Worm (Caenorhabditis elegans): ENCODE measurements around the gene C16A11.3.

Gene C16A11.3

DNA sequence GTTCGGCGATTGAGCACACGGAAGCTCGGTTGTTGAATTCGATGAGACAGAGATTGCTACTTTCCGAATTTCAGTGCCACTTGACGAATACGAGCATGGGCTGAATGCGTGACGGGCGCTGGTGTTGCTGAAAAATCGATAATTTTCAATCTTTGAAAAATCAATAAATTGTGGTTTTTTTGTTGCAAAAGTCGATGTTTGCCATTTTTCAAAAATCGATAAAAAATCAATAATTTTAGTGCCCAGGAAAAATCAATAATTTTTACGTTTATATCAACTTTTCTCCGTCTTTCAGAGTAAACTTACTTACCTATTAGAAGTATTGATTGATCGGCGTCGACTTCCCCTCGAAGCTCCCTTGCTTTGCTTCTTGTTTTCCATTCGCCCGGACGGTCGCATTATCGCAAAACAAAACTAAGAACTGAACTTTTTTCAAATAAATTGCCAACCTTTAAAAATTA lies 27.2 kb downstream of the C16A11.3 start, which contains the start of gene C16A11.7:
C16A11.7 (minus strand) TSS at position 411 of the 461 bp plus-strand sequence.
- no peak for TF ChIP-seq unc-62 (GFP tag; optimal IDR thresholded peaks at IDR 0.05)
- no peak for TF ChIP-seq ztf-11 (tag; optimal IDR thresholded peaks at IDR 0.05)
- no peak for TF ChIP-seq nhr-28 (tag; optimal IDR thresholded peaks at IDR 0.05)

DNA sequence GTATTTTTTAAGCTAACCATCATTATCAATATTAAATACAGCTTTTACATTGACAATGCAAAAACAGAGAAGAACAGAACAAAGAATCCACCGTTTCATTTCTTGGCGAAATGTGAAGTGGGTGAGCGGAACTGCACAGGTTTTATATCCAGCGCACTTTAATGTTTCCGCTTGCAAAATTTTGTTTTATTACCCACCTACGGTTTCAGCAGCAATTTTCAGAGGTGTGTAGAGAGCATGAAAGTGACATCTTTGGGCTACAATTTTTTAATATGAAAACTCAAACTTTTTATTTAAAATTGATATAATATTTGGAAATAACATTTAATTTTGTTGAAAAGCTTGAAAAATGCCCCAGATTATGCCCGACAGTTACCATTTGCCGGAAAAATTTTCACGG lies 29.3 kb downstream of the C16A11.3 start, which contains the start of gene clec-135:
clec-135 (minus strand) TSS at position 101 of the 400 bp plus-strand sequence.
- TF ChIP-seq ceh-39 (tag; optimal IDR thresholded peaks at IDR 0.05) (no peak), nhr-76 (tag; optimal IDR thresholded peaks at IDR 0.05) (no peak), snpc-4 (tag; optimal IDR thresholded peaks at IDR 0.05) (no peak), cnd-1 (tag; optimal IDR thresholded peaks at IDR 0.05) (no peak), hlh-1 (tag; optimal IDR thresholded peaks at IDR 0.05) (no peak), lsy-2 (tag; optimal IDR thresholded peaks at IDR 0.05) (no peak), nhr-2 (tag; optimal IDR thresholded peaks at IDR 0.05) (no peak)

DNA sequence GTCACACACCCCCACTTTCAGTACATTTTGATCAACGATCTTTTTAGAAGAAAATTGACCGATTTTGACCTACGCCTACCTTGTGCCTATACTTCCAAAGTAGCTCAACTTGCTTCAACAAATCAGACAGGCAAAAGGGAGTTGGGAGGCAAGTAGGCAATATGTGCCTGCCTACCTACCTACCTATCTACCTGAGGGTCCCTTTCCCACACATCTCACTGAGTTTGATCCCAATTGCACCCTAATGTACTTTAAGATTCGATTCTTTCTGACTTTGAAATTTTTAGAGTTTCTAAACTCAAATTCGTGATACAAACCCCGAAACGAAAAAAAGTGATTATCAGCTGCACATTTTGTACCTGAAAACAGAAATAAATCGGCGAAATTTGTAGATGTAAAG lies 38.4 kb downstream of the C16A11.3 start:
- TF ChIP-seq sptf-1 (tag; optimal IDR thresholded peaks at IDR 0.05) (no peak), nhr-76 (tag; optimal IDR thresholded peaks at IDR 0.05) (no peak)

DNA sequence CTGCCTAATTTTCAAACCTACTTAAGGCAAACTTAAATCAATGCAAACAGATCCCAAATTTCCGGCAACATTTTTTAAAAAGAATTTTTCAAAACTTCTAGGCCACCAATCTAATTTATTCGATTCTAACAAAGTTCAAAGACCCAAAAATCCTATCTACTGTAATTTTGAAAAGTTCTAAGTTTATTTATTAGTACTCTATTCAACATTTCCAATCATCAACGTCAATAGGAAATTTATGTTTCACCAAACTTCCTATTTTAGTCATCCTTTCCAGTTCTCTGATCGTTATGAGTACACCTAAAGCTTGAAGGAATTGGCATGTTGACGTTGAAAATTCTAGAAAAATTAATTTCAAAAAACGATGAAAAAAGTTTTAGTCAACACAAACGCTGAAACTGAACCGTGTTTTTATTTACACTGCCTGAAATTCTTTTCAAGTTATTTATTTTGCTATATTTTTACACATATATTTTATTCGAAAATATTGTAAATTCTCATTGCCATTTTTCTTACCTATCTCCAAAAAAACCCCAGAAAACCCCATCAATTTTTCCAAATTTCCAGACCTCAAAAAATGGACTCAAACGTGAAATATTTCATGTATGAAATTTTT lies 46.4 kb downstream of the C16A11.3 start, which contains the start of gene npr-42:
npr-42 (plus strand) TSS at position 566 of the 616 bp plus-strand sequence.
- TF ChIP-seq ceh-43 (GFP tag; optimal IDR thresholded peaks at IDR 0.05) (no peak), nhr-28 (tag; optimal IDR thresholded peaks at IDR 0.05) (no peak), unc-120 (tag; optimal IDR thresholded peaks at IDR 0.05; ENCODE audit: poor library complexity, severe bottlenecking) (no peak), lin-32 (GFP tag; optimal IDR thresholded peaks at IDR 0.05) (no peak), pha-4 (tag; optimal IDR thresholded peaks at IDR 0.05) (no peak), blmp-1 (tag; optimal IDR thresholded peaks at IDR 0.05) (no peak), sptf-1 (tag; optimal IDR thresholded peaks at IDR 0.05) (no peak), nhr-237 (tag; optimal IDR thresholded peaks at IDR 0.05) (no peak), elt-1 (tag; optimal IDR thresholded peaks at IDR 0.05; ENCODE audit: borderline replicate concordance, insufficient read depth) (no peak), elt-3 (tag; optimal IDR thresholded peaks at IDR 0.05) (no peak), ceh-39 (tag; optimal IDR thresholded peaks at IDR 0.05) (no peak), nhr-76 (tag; optimal IDR thresholded peaks at IDR 0.05) (no peak), lsy-2 (tag; optimal IDR thresholded peaks at IDR 0.05) (no peak)

DNA sequence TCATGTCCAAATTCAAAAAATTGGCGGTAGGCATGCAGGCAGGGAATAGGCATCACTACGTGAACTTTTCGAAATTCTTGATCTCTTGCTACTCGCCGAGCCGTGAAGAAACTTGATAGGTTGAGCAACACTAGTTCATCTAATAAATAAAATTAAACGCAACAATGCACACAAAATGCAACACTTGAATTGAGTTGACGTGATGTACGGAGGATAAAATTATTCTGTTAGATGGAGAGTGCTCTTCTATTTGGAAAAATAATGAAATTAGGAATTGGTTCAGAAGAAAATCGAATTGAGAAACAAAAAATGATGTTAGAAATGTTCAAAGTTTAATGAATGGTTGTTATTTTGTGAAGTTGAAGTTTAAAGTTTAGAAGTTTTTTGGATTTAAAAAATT lies 47.6 kb downstream of the C16A11.3 start:
- TF ChIP-seq ces-1 (GFP tag; optimal IDR thresholded peaks at IDR 0.05) = peak; percentile 71
- TF ChIP-seq nhr-12 (tag; optimal IDR thresholded peaks at IDR 0.05) = no peak
- no peak for TF ChIP-seq nhr-76 (tag; optimal IDR thresholded peaks at IDR 0.05)
- TF ChIP-seq elt-1 (tag; optimal IDR thresholded peaks at IDR 0.05; ENCODE audit: borderline replicate concordance, insufficient read depth) = no peak
- TF ChIP-seq snpc-4 (tag; optimal IDR thresholded peaks at IDR 0.05) = no peak
- TF ChIP-seq ceh-83 (GFP tag; optimal IDR thresholded peaks at IDR 0.05) = no peak
- no peak for TF ChIP-seq mls-2 (tag; optimal IDR thresholded peaks at IDR 0.05)
- TF ChIP-seq unc-120 (tag; optimal IDR thresholded peaks at IDR 0.05; ENCODE audit: poor library complexity, severe bottlenecking) = no peak

DNA sequence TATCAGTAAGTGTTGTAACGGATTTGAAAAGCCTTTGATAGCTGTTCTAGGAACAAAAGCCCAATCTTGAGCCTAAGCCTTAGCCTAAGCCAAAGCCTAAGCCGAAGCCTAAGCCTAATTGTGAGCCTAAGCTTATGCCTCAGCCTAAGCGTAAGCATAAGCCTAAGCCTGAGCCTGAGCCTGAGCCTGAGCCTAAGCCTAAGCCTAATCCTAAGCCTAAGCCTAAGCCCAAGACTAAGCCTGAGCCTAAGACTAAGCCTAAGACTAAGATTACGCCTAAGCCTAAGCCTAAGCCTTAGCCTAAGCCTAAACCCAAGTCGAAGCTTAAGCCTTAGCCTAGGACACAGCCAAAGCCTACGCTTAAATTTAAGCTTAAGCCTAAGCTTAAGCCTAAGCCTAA lies 48.3 kb downstream of the C16A11.3 start:
- TF ChIP-seq ham-2 (GFP tag; optimal IDR thresholded peaks at IDR 0.05) (peak; percentile 52), ceh-39 (tag; optimal IDR thresholded peaks at IDR 0.05) (no peak)
